Worm (Caenorhabditis elegans): Measurements from ENCODE around the gene gst-36.
A peak's percentile ranks its signal among the peaks of the same experiment; 100 is the strongest.

The gst-36 gene

ce11 chrX:9822606-9823264, 40.0 kb downstream of the gst-36 start:
- TF ChIP-seq blmp-1 (tag; optimal IDR thresholded peaks at IDR 0.05) (peak; percentile 56), skn-1 (tag; optimal IDR thresholded peaks at IDR 0.05) (peak; percentile 90), unc-130 (tag; optimal IDR thresholded peaks at IDR 0.05) (peak; percentile 10), hpl-2 (GFP tag; optimal IDR thresholded peaks at IDR 0.05) (no peak), mdl-1 (tag; optimal IDR thresholded peaks at IDR 0.05) (no peak), ceh-63 (GFP tag; optimal IDR thresholded peaks at IDR 0.05) (no peak), mep-1 (tag; optimal IDR thresholded peaks at IDR 0.05) (peak; percentile 62), ztf-11 (tag; optimal IDR thresholded peaks at IDR 0.05) (no peak), swsn-7 (tag; optimal IDR thresholded peaks at IDR 0.05) (peak; percentile 50), nhr-20 (tag; optimal IDR thresholded peaks at IDR 0.05) (peak; percentile 64), aha-1 (tag; optimal IDR thresholded peaks at IDR 0.05) (no peak), nhr-28 (tag; optimal IDR thresholded peaks at IDR 0.05) (no peak), irx-1 (tag; optimal IDR thresholded peaks at IDR 0.05) (no peak), nhr-76 (tag; optimal IDR thresholded peaks at IDR 0.05) (no peak), lin-14 (GFP tag; optimal IDR thresholded peaks at IDR 0.05) (peak; percentile 89), nhr-85 (tag) (peak; percentile 45), F16B12.6 (tag; optimal IDR thresholded peaks at IDR 0.05) (no peak), nhr-77 (tag; optimal IDR thresholded peaks at IDR 0.05) (no peak), elt-2 (tag; optimal IDR thresholded peaks at IDR 0.05) (peak; percentile 36), unc-98 (GFP tag; IDR thresholded peaks at IDR 0.05) (no peak), snu-23 (GFP tag; optimal IDR thresholded peaks at IDR 0.05) (peak; percentile 76), lir-3 (tag; optimal IDR thresholded peaks at IDR 0.05; ENCODE audit: poor library complexity) (peak; percentile 55), xbp-1 (tag; optimal IDR thresholded peaks at IDR 0.05) (peak; percentile 54), efl-1 (optimal IDR thresholded peaks at IDR 0.05) (peak in 1 of 2 experiments; percentile 51), efl-1 (GFP tag; optimal IDR thresholded peaks at IDR 0.05 in 1 of 2) (peak in 1 of 2 experiments; percentile 47), dsc-1 (tag; optimal IDR thresholded peaks at IDR 0.05) (peak; percentile 25), nhr-71 (tag; optimal IDR thresholded peaks at IDR 0.05) (peak; percentile 71), lin-35 (GFP tag; optimal IDR thresholded peaks at IDR 0.05) (peak; percentile 36 to 60), lsy-2 (tag; optimal IDR thresholded peaks at IDR 0.05) (peak; percentile 27 to 67), ces-1 (GFP tag; optimal IDR thresholded peaks at IDR 0.05) (no peak), grh-1 (GFP tag; IDR thresholded peaks at IDR 0.05) (no peak), fkh-10 (GFP tag; optimal IDR thresholded peaks at IDR 0.05) (no peak), unc-30 (tag; optimal IDR thresholded peaks at IDR 0.05) (no peak), nhr-47 (tag; optimal IDR thresholded peaks at IDR 0.05) (peak; percentile 29), ceh-8 (GFP tag; optimal IDR thresholded peaks at IDR 0.05) (no peak), hlh-17 (GFP tag; optimal IDR thresholded peaks at IDR 0.05; ENCODE audit: borderline replicate concordance) (no peak), pag-3 (tag; optimal IDR thresholded peaks at IDR 0.05; ENCODE audit: borderline replicate concordance, insufficient read depth) (no peak), ceh-88 (GFP tag; IDR thresholded peaks at IDR 0.05) (no peak), C34B4.2 (tag; optimal IDR thresholded peaks at IDR 0.05) (no peak), sox-4 (tag; optimal IDR thresholded peaks at IDR 0.05) (no peak), lin-13 (GFP tag; optimal IDR thresholded peaks at IDR 0.05) (no peak), nhr-237 (tag; optimal IDR thresholded peaks at IDR 0.05) (no peak), alr-1 (tag; optimal IDR thresholded peaks at IDR 0.05; ENCODE audit: borderline replicate concordance) (no peak), zag-1 (tag; optimal IDR thresholded peaks at IDR 0.05) (no peak), ceh-82 (tag; optimal IDR thresholded peaks at IDR 0.05) (peak in 1 of 3 experiments; percentile 3), dpl-1 (GFP tag; optimal IDR thresholded peaks at IDR 0.05) (peak in 1 of 3 experiments; percentile 5), vab-15 (tag; optimal IDR thresholded peaks at IDR 0.05) (no peak), tbx-2 (tag; optimal IDR thresholded peaks at IDR 0.05) (peak; percentile 45), nhr-19 (GFP tag; conservative IDR thresholded peaks at IDR 0.05) (peak; percentile 25; the same call in 1 of the 2 replicates), ztf-4 (tag; optimal IDR thresholded peaks at IDR 0.05) (no peak), jun-1 (tag; optimal IDR thresholded peaks at IDR 0.05) (peak; percentile 71), pqm-1 (tag; optimal IDR thresholded peaks at IDR 0.05) (no peak)

Data from whole organism, L1 larva.